Fruit fly (Drosophila melanogaster): ENCODE data around the gene CarT.

The CarT gene

DNA sequence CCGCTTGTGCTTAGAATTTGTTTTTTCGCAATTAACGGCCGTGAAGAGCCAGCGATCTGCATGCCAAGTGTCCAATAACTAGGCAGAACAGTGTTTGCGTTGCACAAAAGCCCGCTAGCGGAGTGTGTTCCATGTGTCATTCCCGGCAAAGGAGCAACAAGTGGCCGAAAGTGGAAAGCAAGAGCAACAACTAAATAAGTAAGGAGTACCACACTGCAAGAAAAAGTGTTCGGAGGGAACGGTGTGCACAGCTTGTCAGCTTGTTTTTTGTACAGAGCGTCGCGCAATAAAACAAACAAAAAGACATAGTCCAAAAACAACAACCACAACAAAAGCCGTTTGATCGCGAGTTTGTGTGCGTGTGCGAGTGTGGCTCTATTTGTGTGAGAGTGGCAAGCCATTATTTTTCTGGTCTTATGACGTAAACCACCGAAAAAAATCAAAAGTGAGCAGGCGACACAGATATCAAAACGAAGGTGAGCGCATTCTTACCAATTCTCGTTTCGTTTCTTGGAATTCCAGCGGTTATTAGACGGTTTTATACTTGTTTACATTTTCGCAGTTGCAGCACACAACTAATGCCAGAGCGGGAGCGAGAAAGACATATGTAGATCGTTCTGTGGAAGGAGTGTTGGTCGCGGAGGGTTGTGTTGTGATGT is 28.2 kb upstream of the CarT start (continued):
- TF ChIP-seq ab (GFP tag; optimal IDR thresholded peaks at IDR 0.05) = no peak
- TF ChIP-seq CG2202 (tag; optimal IDR thresholded peaks at IDR 0.05) = no peak
- peak; percentile 44 for TF ChIP-seq Bgb (GFP tag; IDR thresholded peaks at IDR 0.05; ENCODE audit: partially characterized antibody)
- no peak for TF ChIP-seq CG13287 (GFP tag; IDR thresholded peaks at IDR 0.05; ENCODE audit: partially characterized antibody)
- TF ChIP-seq CG1647 (GFP tag; optimal IDR thresholded peaks at IDR 0.05) = no peak
- no peak for TF ChIP-seq D19B (GFP tag; optimal IDR thresholded peaks at IDR 0.05)
- TF ChIP-seq CG32767 (GFP tag; IDR thresholded peaks at IDR 0.05) = no peak
- TF ChIP-seq kay (GFP tag; optimal IDR thresholded peaks at IDR 0.05) = no peak
- TF ChIP-seq crc (GFP tag; optimal IDR thresholded peaks at IDR 0.05) = no peak
- no peak for TF ChIP-seq sr (GFP tag; IDR thresholded peaks at IDR 0.05)
- TF ChIP-seq Dip3 (GFP tag; optimal IDR thresholded peaks at IDR 0.05) = no peak
- no peak for TF ChIP-seq Gsc (GFP tag; IDR thresholded peaks at IDR 0.05)
- no peak for TF ChIP-seq ato (GFP tag; IDR thresholded peaks at IDR 0.05; ENCODE audit: partially characterized antibody)
- no peak for TF ChIP-seq da (GFP tag; optimal IDR thresholded peaks at IDR 0.05)
- TF ChIP-seq trh (GFP tag; optimal IDR thresholded peaks at IDR 0.05) = no peak
- TF ChIP-seq gcm (GFP tag; optimal IDR thresholded peaks at IDR 0.05) = no peak
- TF ChIP-seq Atf3 (GFP tag; optimal IDR thresholded peaks at IDR 0.05) = peak; percentile 42
- no peak for TF ChIP-seq Kr (GFP tag; optimal IDR thresholded peaks at IDR 0.05)
- no peak for TF ChIP-seq Chrac-16 (GFP tag; optimal IDR thresholded peaks at IDR 0.05)
- TF ChIP-seq CG18599 (GFP tag; optimal IDR thresholded peaks at IDR 0.05) = peak; percentile 25
- TF ChIP-seq bbx (GFP tag; IDR thresholded peaks at IDR 0.05; ENCODE audit: partially characterized antibody) = peak; percentile 30; the same call in 1 of the 2 replicates
- peak; percentile 1 for TF ChIP-seq mirr (GFP tag; optimal IDR thresholded peaks at IDR 0.05)
- no peak for TF ChIP-seq CG11085 (GFP tag; IDR thresholded peaks at IDR 0.05)
- no peak for TF ChIP-seq CG4617 (GFP tag; optimal IDR thresholded peaks at IDR 0.05; ENCODE audit: borderline replicate concordance)
- TF ChIP-seq CG31365 (tag; optimal IDR thresholded peaks at IDR 0.05) = no peak
- peak; percentile 34; the same call in 1 of the 3 replicates for TF ChIP-seq dysf (GFP tag; IDR thresholded peaks at IDR 0.05)
- TF ChIP-seq CG2120 (GFP tag; optimal IDR thresholded peaks at IDR 0.05) = no peak
- TF ChIP-seq CG13296 (GFP tag; optimal IDR thresholded peaks at IDR 0.05) = peak; percentile 16
- peak; percentile 66 for TF ChIP-seq gro (GFP tag; optimal IDR thresholded peaks at IDR 0.05)
- TF ChIP-seq dpn (GFP tag; optimal IDR thresholded peaks at IDR 0.05) = no peak
- TF ChIP-seq ro (GFP tag; IDR thresholded peaks at IDR 0.05) = no peak
- no peak for TF ChIP-seq CoRest (tag; optimal IDR thresholded peaks at IDR 0.05)
- TF ChIP-seq CG3065 (GFP tag; optimal IDR thresholded peaks at IDR 0.05) = no peak
- no peak for TF ChIP-seq lab (GFP tag; optimal IDR thresholded peaks at IDR 0.05)
- TF ChIP-seq CG7987 (GFP tag; optimal IDR thresholded peaks at IDR 0.05) = no peak
- no peak for TF ChIP-seq danr (GFP tag; IDR thresholded peaks at IDR 0.05)
- TF ChIP-seq HmgD (GFP tag; optimal IDR thresholded peaks at IDR 0.05) = no peak
- no peak for TF ChIP-seq CG9797 (GFP tag; optimal IDR thresholded peaks at IDR 0.05)
- no peak for TF ChIP-seq h (optimal IDR thresholded peaks at IDR 0.05)
- no peak for TF ChIP-seq Usf (GFP tag; optimal IDR thresholded peaks at IDR 0.05)
- no peak for TF ChIP-seq pho (GFP tag; optimal IDR thresholded peaks at IDR 0.05)
- TF ChIP-seq nom (GFP tag; optimal IDR thresholded peaks at IDR 0.05) = no peak
- TF ChIP-seq scrt (GFP tag; optimal IDR thresholded peaks at IDR 0.05) = peak; percentile 79
- TF ChIP-seq Spps (tag; optimal IDR thresholded peaks at IDR 0.05) = no peak
- no peak for TF ChIP-seq Dek (tag; optimal IDR thresholded peaks at IDR 0.05)
- TF ChIP-seq salm (tag; optimal IDR thresholded peaks at IDR 0.05) = no peak
- no peak for TF ChIP-seq Hmx (GFP tag; optimal IDR thresholded peaks at IDR 0.05)
- no peak for TF ChIP-seq CG3838 (GFP tag; optimal IDR thresholded peaks at IDR 0.05)
- TF ChIP-seq CG12236 (GFP tag; optimal IDR thresholded peaks at IDR 0.05) = no peak
- TF ChIP-seq ems (GFP tag; optimal IDR thresholded peaks at IDR 0.05) = no peak
- TF ChIP-seq Fer1 (GFP tag; optimal IDR thresholded peaks at IDR 0.05) = peak; percentile 4
